Worm (Caenorhabditis elegans) whole organism, L2 larva: ENCODE results near the gene B0001.2.

Experiments used
- aly-2 ChIP-seq: fragments of 150-350 bp; optimal IDR thresholded peaks from 2 replicates; lab custom pipeline; 2014; ENCODE audit warnings: missing biosample characterization, missing genetic modification characterization
- ama-1 ChIP-seq: fragments of 150-350 bp; optimal IDR thresholded peaks from 2 replicates; lab custom pipeline; 2018; ENCODE audit warnings: inconsistent platforms
- ceh-82 ChIP-seq: fragments of 150-350 bp; optimal IDR thresholded peaks from 2 replicates; lab custom pipeline; 2014; ENCODE audit warnings: missing biosample characterization, missing genetic modification characterization
- dmd-4 ChIP-seq: sonication (generic microtip); optimal IDR thresholded peaks from 2 replicates; lab custom pipeline; 2017; ENCODE audit warnings: missing biosample characterization, missing genetic modification characterization
- lin-13 ChIP-seq: fragments of 150-350 bp; optimal IDR thresholded peaks from 2 replicates; lab custom pipeline; 2014; ENCODE audit warnings: missing biosample characterization, missing genetic modification reagents, missing genetic modification characterization
- unc-39 ChIP-seq: fragments of 150-350 bp; optimal IDR thresholded peaks from 2 replicates; lab custom pipeline; 2014; ENCODE audit warnings: missing biosample characterization, missing genetic modification characterization
- unc-62 ChIP-seq: fragments of 150-350 bp; optimal IDR thresholded peaks from 2 replicates; lab custom pipeline; 2014; ENCODE audit warnings: missing biosample characterization, missing genetic modification reagents, missing genetic modification characterization
- ztf-11 ChIP-seq: sonication (generic microtip); optimal IDR thresholded peaks from 2 replicates; lab custom pipeline; 2017; ENCODE audit warnings: missing biosample characterization, missing genetic modification characterization
- ztf-4 ChIP-seq: fragments of 150-350 bp; optimal IDR thresholded peaks from 2 replicates; lab custom pipeline; 2014; ENCODE audit warnings: missing biosample characterization, missing genetic modification characterization

DNA sequence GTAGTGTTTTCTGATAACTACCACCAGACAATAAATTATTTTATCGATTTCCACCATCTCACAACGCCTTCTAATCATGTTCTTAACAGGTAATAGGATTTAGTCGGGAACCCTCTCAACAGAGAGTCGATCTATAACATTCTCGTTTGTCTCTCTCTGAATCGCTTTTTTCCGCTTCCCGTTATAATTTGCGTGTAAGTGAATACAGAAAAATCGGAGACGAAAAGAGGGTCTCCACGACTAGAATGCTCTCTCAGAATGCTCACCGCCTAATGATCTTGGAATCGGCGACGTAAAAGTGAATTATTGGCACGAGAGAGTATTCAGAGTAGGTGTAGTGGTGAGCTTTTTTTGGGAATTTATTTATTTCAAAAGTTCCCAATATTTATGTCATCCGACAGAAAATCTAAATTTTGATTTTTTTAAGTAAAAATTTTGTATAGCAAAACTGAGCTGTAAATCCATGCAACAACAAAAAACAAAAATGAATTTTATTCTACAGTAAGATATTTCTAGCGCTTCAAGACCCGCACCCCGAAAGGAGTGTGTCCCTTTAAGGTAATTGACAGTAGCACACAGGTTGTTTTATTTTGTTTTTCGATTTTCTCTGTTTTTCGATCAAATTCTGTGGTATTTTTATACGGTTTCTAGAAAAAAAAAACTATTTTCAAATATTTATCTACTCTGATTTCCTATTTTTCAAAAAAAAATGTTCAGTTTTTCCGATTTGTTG, 23.9 kb downstream of the B0001.2 start:
- TF ChIP-seq unc-39 (tag; lab: Kevin White, UChicago) (no peak), aly-2 (tag; lab: Kevin White, UChicago) (no peak), unc-62 (GFP tag; lab: Kevin White, UChicago) (no peak), ama-1 (no peak), ceh-82 (tag; lab: Kevin White, UChicago) (no peak), ztf-11 (tag; lab: Kevin White, UChicago) (no peak), dmd-4 (no peak), ztf-4 (no peak), lin-13 (GFP tag; lab: Kevin White, UChicago) (no peak)
